Worm (Caenorhabditis elegans): ENCODE measurements around the gene svh-2.

svh-2 gene

ce11 chrX:6607599-6607998, 54.5 kb downstream of the svh-2 start:
- TF ChIP-seq efl-1 (optimal IDR thresholded peaks at IDR 0.05), result no peak
- peak in 1 of 2 experiments; percentile 83 for TF ChIP-seq efl-1 (GFP tag; optimal IDR thresholded peaks at IDR 0.05 in 1 of 2)
- TF ChIP-seq xbp-1 (tag; optimal IDR thresholded peaks at IDR 0.05), result no peak
- no peak for TF ChIP-seq efl-3 (GFP tag; optimal IDR thresholded peaks at IDR 0.05)
- no peak for TF ChIP-seq nhr-76 (tag; optimal IDR thresholded peaks at IDR 0.05)
- TF ChIP-seq fos-1 (tag; optimal IDR thresholded peaks at IDR 0.05), result peak; percentile 4
- TF ChIP-seq skn-1 (tag; optimal IDR thresholded peaks at IDR 0.05), result no peak
- TF ChIP-seq pqm-1 (tag; optimal IDR thresholded peaks at IDR 0.05), result peak; percentile 2
- TF ChIP-seq zag-1 (tag; optimal IDR thresholded peaks at IDR 0.05), result no peak
- no peak for TF ChIP-seq lin-14 (GFP tag; optimal IDR thresholded peaks at IDR 0.05)
- no peak for TF ChIP-seq unc-98 (GFP tag; IDR thresholded peaks at IDR 0.05)
- no peak for TF ChIP-seq isw-1 (GFP tag; IDR thresholded peaks at IDR 0.05)
- TF ChIP-seq ztf-11 (tag; optimal IDR thresholded peaks at IDR 0.05), result no peak
- peak; percentile 47 for TF ChIP-seq elt-2 (tag; optimal IDR thresholded peaks at IDR 0.05)
- no peak for TF ChIP-seq hlh-4 (tag; optimal IDR thresholded peaks at IDR 0.05)
- peak in 1 of 2 experiments; percentile 34 for TF ChIP-seq lin-35 (GFP tag; optimal IDR thresholded peaks at IDR 0.05)
- no peak for TF ChIP-seq sptf-1 (tag; optimal IDR thresholded peaks at IDR 0.05)
- no peak for TF ChIP-seq ces-1 (GFP tag; optimal IDR thresholded peaks at IDR 0.05)
- TF ChIP-seq dsc-1 (tag; optimal IDR thresholded peaks at IDR 0.05), result no peak
- TF ChIP-seq fkh-4 (tag; optimal IDR thresholded peaks at IDR 0.05; ENCODE audit: borderline replicate concordance), result no peak

- TF ChIP-seq fkh-8 (tag; optimal IDR thresholded peaks at IDR 0.05) (peak; percentile 48), nhr-90 (tag; optimal IDR thresholded peaks at IDR 0.05; ENCODE audit: poor library complexity) (peak; percentile 6), dsc-1 (tag; optimal IDR thresholded peaks at IDR 0.05) (peak; percentile 84), efl-1 (optimal IDR thresholded peaks at IDR 0.05) (no peak), efl-1 (GFP tag; optimal IDR thresholded peaks at IDR 0.05 in 1 of 2) (peak in 1 of 2 experiments; percentile 51), lin-13 (GFP tag; optimal IDR thresholded peaks at IDR 0.05) (no peak), sptf-1 (tag; optimal IDR thresholded peaks at IDR 0.05) (no peak), F16B12.6 (tag; optimal IDR thresholded peaks at IDR 0.05) (no peak), nhr-12 (tag; optimal IDR thresholded peaks at IDR 0.05) (no peak), efl-3 (GFP tag; optimal IDR thresholded peaks at IDR 0.05) (no peak), mep-1 (tag; optimal IDR thresholded peaks at IDR 0.05) (no peak), elt-2 (tag; optimal IDR thresholded peaks at IDR 0.05) (peak; percentile 42), nhr-47 (tag; optimal IDR thresholded peaks at IDR 0.05) (peak; percentile 17), pax-3 (tag; optimal IDR thresholded peaks at IDR 0.05) (peak; percentile 18)
These were observed 56.2 kb downstream of the svh-2 start for ce11 chrX:6609251-6609650.

- TF ChIP-seq efl-1 (optimal IDR thresholded peaks at IDR 0.05) (no peak), efl-1 (GFP tag; optimal IDR thresholded peaks at IDR 0.05 in 1 of 2) (no peak), mef-2 (tag; optimal IDR thresholded peaks at IDR 0.05) (no peak), ceh-63 (GFP tag; optimal IDR thresholded peaks at IDR 0.05) (no peak)
These were observed 56.6 kb downstream of the svh-2 start, which contains the start of gene C25B8.8 for ce11 chrX:6609717-6610116. TSS of gene C25B8.8 (plus strand) at chrX:6610017.

- TF ChIP-seq unc-98 (GFP tag; IDR thresholded peaks at IDR 0.05), result no peak
- TF ChIP-seq lin-14 (GFP tag; optimal IDR thresholded peaks at IDR 0.05), result peak; percentile 55
These were observed 60.5 kb downstream of the svh-2 start for ce11 chrX:6613537-6613936.
